Worm (Caenorhabditis elegans) whole organism, L3 larva: ENCODE results near the gene srj-37.

Experiments
- ZK546.5 ChIP-seq: sonication (generic microtip); optimal IDR thresholded peaks from 2 replicates; lab custom pipeline; 2017; ENCODE audit warnings: missing biosample characterization, missing genetic modification characterization
- aly-2 ChIP-seq: fragments of 150-350 bp; optimal IDR thresholded peaks from 2 replicates; lab custom pipeline; 2014; ENCODE audit warnings: missing biosample characterization, missing genetic modification characterization
- egl-27 ChIP-seq: sonication (generic microtip); optimal IDR thresholded peaks from 4 replicates; lab custom pipeline; 2017; ENCODE audit warnings: missing biosample characterization, missing genetic modification reagents, missing genetic modification characterization
- fos-1 ChIP-seq: fragments of 150-350 bp; optimal IDR thresholded peaks from 2 replicates; lab custom pipeline; 2014; ENCODE audit warnings: missing biosample characterization, missing genetic modification characterization
- lin-15B ChIP-seq: fragments of 150-350 bp; optimal IDR thresholded peaks from 2 replicates; lab custom pipeline; 2014; ENCODE audit warnings: missing biosample characterization, missing genetic modification characterization
- lin-39 ChIP-seq: fragments of 150-350 bp; optimal IDR thresholded peaks from 2 replicates; lab custom pipeline; 2018; ENCODE audit warnings: missing biosample characterization, missing genetic modification reagents, missing genetic modification characterization
- nfya-1 ChIP-seq: sonication (generic microtip); optimal IDR thresholded peaks from 2 replicates; lab custom pipeline; 2017; ENCODE audit warnings: missing genetic modification characterization, mild to moderate bottlenecking, missing compliant biosample characterization, antibody characterized with exemption, moderate library complexity; ENCODE audit not compliant: insufficient read depth
- nhr-11 ChIP-seq: fragments of 150-350 bp; optimal IDR thresholded peaks from 2 replicates; lab custom pipeline; 2014; ENCODE audit warnings: missing biosample characterization, missing genetic modification characterization
- nhr-237 ChIP-seq: fragments of 150-350 bp; optimal IDR thresholded peaks from 2 replicates; lab custom pipeline; 2014; ENCODE audit warnings: missing biosample characterization, missing genetic modification characterization
- nhr-25 ChIP-seq: sonication (generic microtip); optimal IDR thresholded peaks from 2 replicates; lab custom pipeline; 2017; ENCODE audit warnings: missing biosample characterization, missing genetic modification characterization
- nhr-28 ChIP-seq: fragments of 150-350 bp; optimal IDR thresholded peaks from 2 replicates; lab custom pipeline; 2014; ENCODE audit warnings: missing biosample characterization, missing genetic modification characterization
- unc-39 ChIP-seq: sonication (generic microtip); optimal IDR thresholded peaks from 4 replicates; lab custom pipeline; 2017; ENCODE audit warnings: missing biosample characterization, missing genetic modification characterization
- unc-62 ChIP-seq: fragments of 150-350 bp; sonication (generic microtip); optimal IDR thresholded peaks from 4 replicates; lab custom pipeline; 2014; ENCODE audit warnings: missing biosample characterization, missing genetic modification reagents, missing genetic modification characterization
- ztf-11 ChIP-seq: fragments of 150-350 bp; optimal IDR thresholded peaks from 2 replicates; lab custom pipeline; 2014; ENCODE audit warnings: missing biosample characterization, missing genetic modification characterization

ce11 chrV:590182-590581 lies 48.2 kb upstream of the srj-37 start, which contains the start of gene ZK488.6:
- no peak for TF ChIP-seq egl-27 (tag; lab: Kevin White, UChicago)
- TF ChIP-seq ZK546.5: no peak
- no peak for TF ChIP-seq fos-1 (tag; lab: Kevin White, UChicago)
- TF ChIP-seq nhr-28 (tag; lab: Kevin White, UChicago): no peak
- TF ChIP-seq nhr-25 (tag; lab: Kevin White, UChicago): no peak
- no peak for TF ChIP-seq lin-15B (tag; lab: Kevin White, UChicago)
- TF ChIP-seq unc-39 (tag; lab: Kevin White, UChicago): no peak
- no peak for TF ChIP-seq nfya-1 (tag; lab: Kevin White, UChicago)
- TF ChIP-seq unc-62 (GFP tag; lab: Kevin White, UChicago): no peak
- no peak for TF ChIP-seq aly-2 (tag; lab: Kevin White, UChicago)
- TF ChIP-seq lin-39 (tag; lab: Kevin White, UChicago): no peak
- TF ChIP-seq nhr-11: no peak
- no peak for TF ChIP-seq nhr-237
- no peak for TF ChIP-seq ztf-11 (tag; lab: Kevin White, UChicago)
